Fruit fly (Drosophila melanogaster) whole organism, adult: Measurements from ENCODE around the gene Ank2.

Experiments used
- CG1620 ChIP-seq: fragments of 200-800 bp; sonication (Bioruptor generic); optimal IDR thresholded peaks from 2 replicates; lab custom pipeline; 2016; ENCODE audit warnings: missing biosample characterization, missing genetic modification characterization
- CG7101 ChIP-seq: fragments of 200-800 bp; sonication (Bioruptor generic); optimal IDR thresholded peaks from 2 replicates; lab custom pipeline; 2018; ENCODE audit warnings: missing biosample characterization, mild to moderate bottlenecking, missing genetic modification characterization, moderate library complexity
- Hr96 ChIP-seq: fragments of 200-800 bp; sonication (Bioruptor generic); optimal IDR thresholded peaks from 2 replicates; lab custom pipeline; 2016; ENCODE audit warnings: missing biosample characterization, missing genetic modification characterization
- Mnt ChIP-seq: fragments of 200-800 bp; sonication (Bioruptor generic); optimal IDR thresholded peaks from 2 replicates; lab custom pipeline; 2016; ENCODE audit warnings: missing biosample characterization, mild to moderate bottlenecking, missing genetic modification characterization
- bab1 ChIP-seq: fragments of 200-800 bp; sonication (Bioruptor generic); optimal IDR thresholded peaks from 3 replicates; lab custom pipeline; 2019; ENCODE audit warnings: missing biosample characterization, mild to moderate bottlenecking, missing genetic modification characterization, moderate library complexity
- cnc ChIP-seq, 2 experiments: fragments of >200 bp; optimal IDR thresholded peaks; 2 replicates each; lab custom pipeline; 2017
- kay ChIP-seq: fragments of 200-800 bp; sonication (Bioruptor generic); peaks from one replicate; lab custom pipeline; 2016; ENCODE audit warnings: missing biosample characterization, missing genetic modification characterization, borderline replicate concordance
- pad ChIP-seq: fragments of 200-800 bp; sonication (Bioruptor generic); optimal IDR thresholded peaks from 3 replicates; lab custom pipeline; 2017; ENCODE audit warnings: missing biosample characterization, missing genetic modification characterization, mild to moderate bottlenecking, moderate library complexity, missing genetic modification reagents
- tj ChIP-seq: fragments of 200-800 bp; sonication (Bioruptor generic); optimal IDR thresholded peaks from 3 replicates; lab custom pipeline; 2017; ENCODE audit warnings: missing biosample characterization, mild to moderate bottlenecking, missing genetic modification characterization, moderate library complexity
- toe ChIP-seq: fragments of 200-800 bp; sonication (Bioruptor generic); optimal IDR thresholded peaks from 2 replicates; lab custom pipeline; 2016; ENCODE audit warnings: missing biosample characterization, missing genetic modification characterization

DNA sequence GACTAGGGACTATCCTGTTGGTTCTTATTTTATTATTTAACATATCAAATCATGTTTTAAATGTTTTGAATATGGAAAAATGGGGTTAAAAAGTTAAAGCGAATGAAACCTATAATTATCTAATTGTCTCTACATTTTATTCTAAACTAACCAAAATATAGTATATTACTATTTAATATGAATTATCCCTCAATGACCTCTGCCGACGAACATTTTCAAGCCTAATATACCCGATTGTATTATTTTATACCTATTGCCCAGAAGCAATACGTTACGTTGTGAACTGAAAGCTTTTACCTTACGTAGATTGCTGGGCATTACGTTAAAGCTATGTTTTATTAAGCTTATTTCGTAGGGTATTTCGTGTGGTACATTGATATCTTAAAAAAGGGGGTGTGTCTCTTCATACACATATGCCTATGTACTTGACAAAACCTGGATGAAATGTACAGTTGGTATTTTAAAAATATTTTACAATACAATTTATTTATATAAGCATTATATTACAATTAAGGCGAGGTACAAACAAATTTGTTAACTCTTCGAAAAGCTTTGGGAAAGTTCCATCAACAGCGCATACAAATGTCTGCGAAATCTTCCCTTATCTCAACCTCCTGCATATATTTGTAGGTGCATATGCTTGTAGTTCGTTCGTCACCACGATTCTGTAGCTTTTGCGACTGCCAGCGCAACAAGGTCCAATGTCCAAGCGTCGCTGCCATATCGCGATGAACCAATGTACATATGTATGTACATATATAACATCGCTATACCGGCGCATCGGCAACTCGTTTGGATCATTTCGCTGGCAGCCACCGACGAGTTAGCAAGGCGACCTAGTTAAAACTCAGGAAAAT lies 594 bp upstream of the Ank2 start, which contains the start of gene Mcad:
- TF ChIP-seq CG1620 (GFP tag; lab: Kevin White, UChicago) (peak; percentile 56), kay (GFP tag; lab: Kevin White, UChicago) (peak; percentile 97), cnc (optimal IDR thresholded peaks at IDR 0.05; lab: Kevin White, UChicago) (no peak), Hr96 (GFP tag; lab: Kevin White, UChicago) (peak; percentile 45), toe (peak; percentile 80), tj (peak; percentile 79), bab1 (GFP tag; lab: Kevin White, UChicago) (peak; percentile 95), Mnt (peak; percentile 76), CG7101 (tag; lab: Kevin White, UChicago) (peak; percentile 93), pad (GFP tag; lab: Kevin White, UChicago) (peak; percentile 75)
